Fruit fly (Drosophila melanogaster): ENCODE measurements around the gene CycB3.

The CycB3 gene

DNA sequence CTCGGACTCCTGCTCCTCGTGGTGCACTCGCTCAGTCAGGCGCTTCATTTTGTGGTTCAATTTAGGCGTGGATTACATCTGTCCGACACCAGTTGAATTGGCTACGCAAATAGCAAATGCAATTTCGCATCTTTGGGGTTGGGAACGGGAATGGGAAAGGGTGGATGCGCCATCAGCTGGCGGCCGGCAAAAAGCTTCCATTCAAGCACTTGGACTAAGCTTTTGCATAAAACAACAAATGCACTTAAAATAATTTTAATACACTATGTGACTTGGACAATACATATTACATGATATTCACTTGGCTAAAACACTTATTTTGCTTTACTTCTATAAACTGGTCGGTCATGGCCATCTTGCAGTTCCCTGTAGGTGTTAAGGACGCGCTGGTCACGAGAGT is 14.5 kb downstream of the CycB3 start, which contains the start of gene HDAC11:
TSS of gene HDAC11 (minus strand) at position 101 of the 400 bp plus-strand sequence.
- TF ChIP-seq CG32121 (GFP tag; IDR thresholded peaks at IDR 0.05) = 0 out of 2 replicates have a peak, but pooled peaks have one; percentile 27
- no peak for TF ChIP-seq fd96Ca (GFP tag; IDR thresholded peaks at IDR 0.05)
- no peak for TF ChIP-seq CG15710 (tag; optimal IDR thresholded peaks at IDR 0.05)
- TF ChIP-seq rn (GFP tag; IDR thresholded peaks at IDR 0.05) = no peak

DNA sequence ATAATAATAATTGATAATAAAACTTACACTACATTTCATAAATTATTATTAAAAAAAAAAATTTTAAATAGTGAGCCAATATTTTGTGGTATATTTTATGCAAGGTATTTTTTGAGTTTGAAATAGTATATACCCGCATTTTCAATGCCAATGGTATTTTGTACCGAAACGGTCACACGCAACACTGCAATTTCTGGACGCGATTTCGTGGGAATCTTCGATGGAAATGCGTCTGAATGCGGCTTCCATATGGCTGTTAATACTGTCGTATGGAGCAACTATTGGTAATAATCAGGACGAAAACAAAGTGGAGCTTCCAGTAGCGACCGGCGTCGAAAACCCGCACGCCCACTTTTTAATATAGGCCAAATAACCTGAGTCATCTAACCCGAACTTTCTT is 19.2 kb downstream of the CycB3 start, which contains the start of gene Nct:
TSS of gene Nct (plus strand) at position 173 of the 400 bp plus-strand sequence.
- TF ChIP-seq Ets98B (GFP tag; IDR thresholded peaks at IDR 0.05) (no peak), D1 (tag; optimal IDR thresholded peaks at IDR 0.05) (no peak)

DNA sequence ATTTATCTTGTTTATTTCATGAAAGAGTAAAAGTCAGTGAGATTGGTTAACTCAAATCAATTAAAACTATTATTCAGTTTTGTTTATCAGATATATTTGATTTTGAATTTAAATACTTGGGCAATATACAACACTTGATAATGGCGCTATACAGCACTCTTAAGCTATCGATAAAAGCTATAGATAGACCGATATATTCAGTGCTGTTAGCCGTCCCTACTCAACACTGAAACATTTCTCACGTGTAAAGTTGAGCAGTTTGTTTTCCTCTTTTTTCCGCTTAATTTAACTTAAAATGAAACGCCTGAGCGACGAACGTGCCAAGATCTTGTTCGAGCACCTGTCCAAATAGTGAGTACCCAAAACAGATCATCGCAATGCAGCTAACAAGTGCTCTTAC is 20.2 kb downstream of the CycB3 start, which contains the start of gene CG7006:
TSS of gene CG7006 (plus strand) at position 208 of the 400 bp plus-strand sequence.
- TF ChIP-seq fd96Ca (GFP tag; IDR thresholded peaks at IDR 0.05) (no peak), Snoo (tag; optimal IDR thresholded peaks at IDR 0.05) (peak; percentile 30), CG13204 (GFP tag; optimal IDR thresholded peaks at IDR 0.05) (no peak), Ets98B (GFP tag; IDR thresholded peaks at IDR 0.05) (peak; percentile 43; the same call in 1 of the 2 replicates), rn (GFP tag; IDR thresholded peaks at IDR 0.05) (0 out of 2 replicates have a peak, but pooled peaks have one; percentile 24)

DNA sequence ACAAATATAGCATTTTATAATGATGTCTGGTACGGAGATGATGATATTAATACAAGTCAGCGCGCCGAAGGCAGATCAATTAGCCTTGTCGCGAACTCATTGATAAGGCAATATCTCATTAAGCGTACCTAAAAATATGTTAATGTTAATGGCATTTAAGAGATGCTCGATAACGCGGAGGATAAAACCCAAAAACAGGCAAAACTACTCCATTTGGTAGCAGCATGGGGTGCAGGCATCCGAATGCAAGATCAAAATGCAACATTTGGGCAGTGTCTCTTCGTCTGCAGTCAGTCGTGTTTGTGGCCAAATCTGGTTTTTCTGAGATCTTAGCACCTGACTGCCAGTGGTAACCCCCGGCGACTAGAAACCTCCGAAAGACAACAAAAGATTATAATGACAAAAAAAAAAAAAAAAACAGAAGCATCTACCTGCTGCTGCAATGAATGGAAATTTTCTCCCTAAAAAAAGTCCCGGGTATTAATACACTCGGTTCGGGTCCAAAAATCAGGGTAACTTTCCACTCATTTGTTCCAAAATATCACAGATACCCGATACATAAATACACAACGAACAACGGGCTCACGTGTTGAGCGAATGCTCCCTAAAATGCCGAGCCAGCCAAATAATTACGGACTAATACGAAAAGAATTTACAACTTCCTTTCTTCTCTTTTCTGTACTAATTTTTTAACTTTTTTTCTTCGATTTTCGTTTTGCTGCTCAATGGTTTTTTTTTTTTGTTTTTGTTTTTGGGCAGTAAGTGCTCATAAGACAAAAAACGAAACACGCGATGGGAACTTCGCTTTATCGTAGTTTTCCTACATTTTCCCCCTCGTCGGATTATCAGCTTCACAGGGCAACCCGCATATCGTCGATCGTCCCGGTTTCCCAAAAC is 24.4 kb downstream of the CycB3 start:
- TF ChIP-seq EcR (GFP tag; optimal IDR thresholded peaks at IDR 0.05) = no peak
- no peak for TF ChIP-seq CG32121 (GFP tag; IDR thresholded peaks at IDR 0.05)
- no peak for TF ChIP-seq gl (tag; optimal IDR thresholded peaks at IDR 0.05)
- TF ChIP-seq CG15710 (tag; optimal IDR thresholded peaks at IDR 0.05) = no peak
- TF ChIP-seq CG4496 (GFP tag; IDR thresholded peaks at IDR 0.05) = no peak

dm6 chr3R:24845148-24845547 is 25.5 kb downstream of the CycB3 start:
- no peak for TF ChIP-seq CG32121 (GFP tag; IDR thresholded peaks at IDR 0.05)
- no peak for TF ChIP-seq CG8301 (tag; optimal IDR thresholded peaks at IDR 0.05)
- TF ChIP-seq CG34367 (tag; optimal IDR thresholded peaks at IDR 0.05) = no peak
- TF ChIP-seq CG13204 (GFP tag; optimal IDR thresholded peaks at IDR 0.05) = no peak
- TF ChIP-seq fd96Ca (GFP tag; IDR thresholded peaks at IDR 0.05) = no peak
- no peak for TF ChIP-seq gl (tag; optimal IDR thresholded peaks at IDR 0.05)
- no peak for TF ChIP-seq rn (GFP tag; IDR thresholded peaks at IDR 0.05)
- no peak for TF ChIP-seq CG9948 (tag; optimal IDR thresholded peaks at IDR 0.05)
- no peak for TF ChIP-seq CG17806 (tag; optimal IDR thresholded peaks at IDR 0.05)
- TF ChIP-seq EcR (GFP tag; optimal IDR thresholded peaks at IDR 0.05) = no peak

- TF ChIP-seq CG15710 (tag; optimal IDR thresholded peaks at IDR 0.05) (no peak), CG8159 (tag; optimal IDR thresholded peaks at IDR 0.05) (no peak), CG9948 (tag; optimal IDR thresholded peaks at IDR 0.05) (no peak), CG10348 (GFP tag; IDR thresholded peaks at IDR 0.05) (no peak), rn (GFP tag; IDR thresholded peaks at IDR 0.05) (no peak), CG8301 (tag; optimal IDR thresholded peaks at IDR 0.05) (no peak)
Measured at dm6 chr3R:24841635-24842034, 29.0 kb downstream of the CycB3 start, which contains the start of gene Esp. TSS of gene Esp (plus strand) at chr3R:24841935.

DNA sequence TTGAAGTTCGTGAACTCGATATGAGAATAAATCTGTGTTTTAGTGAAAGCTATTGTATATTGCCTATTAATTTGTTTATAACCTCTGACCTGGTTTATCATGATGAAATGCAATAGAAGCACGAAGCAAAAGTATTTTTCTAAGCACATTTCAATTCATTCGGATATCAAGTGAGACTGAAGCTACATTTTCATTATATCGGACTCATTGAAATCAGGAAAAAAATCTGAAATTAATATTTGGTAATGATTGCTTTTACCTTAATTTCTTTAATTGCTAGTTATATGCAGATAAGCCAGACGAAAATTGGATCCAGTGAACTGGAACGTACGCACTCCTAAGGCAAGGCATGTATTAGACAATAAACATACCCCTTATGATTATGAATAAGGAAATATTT is 29.6 kb downstream of the CycB3 start, which contains the start of gene CG33658:
TSS of gene CG33658 (minus strand) at position 101 of the 400 bp plus-strand sequence.
- no peak for TF ChIP-seq CG17806 (tag; optimal IDR thresholded peaks at IDR 0.05)
- TF ChIP-seq Pif1B (GFP tag; optimal IDR thresholded peaks at IDR 0.05) = no peak
- TF ChIP-seq CG9948 (tag; optimal IDR thresholded peaks at IDR 0.05) = no peak
- no peak for TF ChIP-seq CG34367 (tag; optimal IDR thresholded peaks at IDR 0.05)
- TF ChIP-seq CG15710 (tag; optimal IDR thresholded peaks at IDR 0.05) = no peak
- TF ChIP-seq CG10348 (GFP tag; IDR thresholded peaks at IDR 0.05) = no peak
- TF ChIP-seq Snoo (tag; optimal IDR thresholded peaks at IDR 0.05) = no peak
- no peak for TF ChIP-seq EcR (GFP tag; optimal IDR thresholded peaks at IDR 0.05)
- no peak for TF ChIP-seq CG32121 (GFP tag; IDR thresholded peaks at IDR 0.05)
- no peak for TF ChIP-seq CG13204 (GFP tag; optimal IDR thresholded peaks at IDR 0.05)
- no peak for TF ChIP-seq CG8301 (tag; optimal IDR thresholded peaks at IDR 0.05)
- TF ChIP-seq Pif1A (GFP tag; optimal IDR thresholded peaks at IDR 0.05) = no peak
- TF ChIP-seq CG4496 (GFP tag; IDR thresholded peaks at IDR 0.05) = no peak
- TF ChIP-seq fd96Ca (GFP tag; IDR thresholded peaks at IDR 0.05) = no peak

DNA sequence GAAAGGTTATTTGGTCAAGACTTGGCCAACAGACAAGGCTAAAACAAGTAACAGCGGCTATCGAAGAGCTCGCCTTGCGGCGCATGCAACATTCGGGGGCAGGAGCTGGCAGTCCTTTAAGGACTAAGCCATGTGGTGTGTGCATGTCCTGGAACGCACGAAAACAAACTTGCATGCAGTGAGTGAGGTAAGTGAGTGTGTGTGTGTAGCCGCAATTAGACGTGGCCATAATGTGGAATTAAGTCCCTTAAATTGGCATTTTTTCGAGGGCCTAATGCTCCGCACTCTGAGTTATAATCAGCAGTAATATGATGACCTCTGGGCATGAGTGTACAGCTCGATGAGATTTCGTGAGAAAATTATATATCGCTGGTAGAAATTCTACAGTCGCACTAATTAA is 37.0 kb downstream of the CycB3 start, which contains the start of gene sosie:
TSS of gene sosie (plus strand) at position 301 of the 400 bp plus-strand sequence.
- TF ChIP-seq CG17806 (tag; optimal IDR thresholded peaks at IDR 0.05) (no peak), rn (GFP tag; IDR thresholded peaks at IDR 0.05) (0 out of 2 replicates have a peak, but pooled peaks have one; percentile 13), CG4496 (GFP tag; IDR thresholded peaks at IDR 0.05) (no peak)
